Fruit fly (Drosophila melanogaster) whole organism, embryonic: Measurements from ENCODE around the gene CG12177.
A peak's percentile ranks its signal among the peaks of the same experiment; 100 is the strongest.

Experiments used
- Abd-B ChIP-seq: fragments of 200-800 bp; sonication (Bioruptor generic); optimal IDR thresholded peaks from 2 replicates; lab custom pipeline; 2018; ENCODE audit warnings: missing biosample characterization, mild to moderate bottlenecking, missing genetic modification characterization, moderate library complexity
- Adf1 ChIP-seq: fragments of 200-800 bp; sonication (Bioruptor generic); IDR thresholded peaks from 2 replicates; pipeline ENCODE4 v1.3.6; 2022; ENCODE audit warnings: missing biosample characterization, missing genetic modification characterization
- Bteb2 ChIP-seq: fragments of 200-800 bp; sonication (Bioruptor generic); optimal IDR thresholded peaks from 2 replicates; lab custom pipeline; 2016; ENCODE audit warnings: missing biosample characterization, missing genetic modification characterization
- CG11723 ChIP-seq: fragments of 200-800 bp; sonication (Bioruptor generic); optimal IDR thresholded peaks from 2 replicates; lab custom pipeline; 2017; ENCODE audit warnings: missing biosample characterization, mild to moderate bottlenecking, missing genetic modification characterization
- CG12659 ChIP-seq: fragments of 200-800 bp; sonication (Bioruptor generic); optimal IDR thresholded peaks from 3 replicates; lab custom pipeline; 2017; ENCODE audit warnings: mild to moderate bottlenecking, missing biosample characterization, missing genetic modification reagents, missing genetic modification characterization
- CG12942 ChIP-seq: fragments of 200-800 bp; sonication (Bioruptor generic); optimal IDR thresholded peaks from 3 replicates; lab custom pipeline; 2016; ENCODE audit warnings: missing biosample characterization, missing genetic modification characterization
- CG13775 ChIP-seq: fragments of 200-800 bp; sonication (Bioruptor generic); optimal IDR thresholded peaks from 3 replicates; lab custom pipeline; 2017; ENCODE audit warnings: missing biosample characterization, mild to moderate bottlenecking, missing genetic modification characterization
- CG14710 ChIP-seq: fragments of 200-800 bp; sonication (Bioruptor generic); optimal IDR thresholded peaks from 3 replicates; lab custom pipeline; 2019; ENCODE audit warnings: missing biosample characterization, mild to moderate bottlenecking, missing genetic modification characterization, moderate library complexity
- CG15011 ChIP-seq: fragments of 200-800 bp; sonication (Bioruptor generic); optimal IDR thresholded peaks from 3 replicates; lab custom pipeline; 2018; ENCODE audit warnings: missing biosample characterization, mild to moderate bottlenecking, missing genetic modification characterization
- CG16815 ChIP-seq: fragments of 200-800 bp; sonication (Bioruptor generic); optimal IDR thresholded peaks from 3 replicates; lab custom pipeline; 2017; ENCODE audit warnings: missing biosample characterization, mild to moderate bottlenecking, missing genetic modification characterization
- CG17186 ChIP-seq: fragments of 200-800 bp; sonication (Bioruptor generic); optimal IDR thresholded peaks from 3 replicates; lab custom pipeline; 2017; ENCODE audit warnings: missing biosample characterization, missing genetic modification reagents, missing genetic modification characterization
- CG30431 ChIP-seq: fragments of 200-800 bp; sonication (Bioruptor generic); optimal IDR thresholded peaks from 2 replicates; lab custom pipeline; 2017; ENCODE audit warnings: missing biosample characterization, missing genetic modification characterization
- CG31441 ChIP-seq: fragments of 200-800 bp; sonication (Bioruptor generic); IDR thresholded peaks from 2 replicates; pipeline ENCODE4 v1.3.6; 2022; ENCODE audit warnings: missing biosample characterization, missing genetic modification characterization
- CG3281 ChIP-seq: fragments of 200-800 bp; sonication (Bioruptor generic); optimal IDR thresholded peaks from 3 replicates; lab custom pipeline; 2017; ENCODE audit warnings: missing biosample characterization, mild to moderate bottlenecking, missing genetic modification characterization
- CG34376 ChIP-seq: fragments of 200-800 bp; sonication (Bioruptor generic); optimal IDR thresholded peaks from 2 replicates; lab custom pipeline; 2018; ENCODE audit warnings: missing biosample characterization, mild to moderate bottlenecking, missing genetic modification characterization
- CG5953 ChIP-seq: fragments of 200-800 bp; sonication (Bioruptor generic); IDR thresholded peaks from 2 replicates; pipeline ENCODE4 v1.3.6; 2022; ENCODE audit warnings: missing biosample characterization, missing genetic modification characterization
- CG7556 ChIP-seq: fragments of 200-800 bp; sonication (Bioruptor generic); optimal IDR thresholded peaks from 2 replicates; lab custom pipeline; 2017; ENCODE audit warnings: missing biosample characterization, mild to moderate bottlenecking, missing genetic modification characterization
- CG7786 ChIP-seq: fragments of 200-800 bp; sonication (Bioruptor generic); optimal IDR thresholded peaks from 2 replicates; lab custom pipeline; 2016; ENCODE audit warnings: missing biosample characterization, missing genetic modification characterization
- CG8281 ChIP-seq: fragments of 200-800 bp; sonication (Bioruptor generic); optimal IDR thresholded peaks from 2 replicates; lab custom pipeline; 2018; ENCODE audit warnings: missing biosample characterization, mild to moderate bottlenecking, missing genetic modification characterization, moderate library complexity
- CG9817 ChIP-seq: fragments of 200-800 bp; sonication (Bioruptor generic); optimal IDR thresholded peaks from 2 replicates; lab custom pipeline; 2018; ENCODE audit warnings: missing biosample characterization, mild to moderate bottlenecking, missing genetic modification characterization, moderate library complexity
- D19B ChIP-seq: fragments of 200-800 bp; sonication (Bioruptor generic); optimal IDR thresholded peaks from 2 replicates; lab custom pipeline; 2017; ENCODE audit warnings: missing biosample characterization, mild to moderate bottlenecking, missing genetic modification characterization
- Dp ChIP-seq: fragments of 200-800 bp; sonication (Bioruptor generic); optimal IDR thresholded peaks from 2 replicates; lab custom pipeline; 2018; ENCODE audit warnings: missing biosample characterization, mild to moderate bottlenecking, missing genetic modification characterization, moderate library complexity
- Fer3 ChIP-seq: fragments of 200-800 bp; sonication (Bioruptor generic); optimal IDR thresholded peaks from 2 replicates; lab custom pipeline; 2018; ENCODE audit warnings: missing biosample characterization, mild to moderate bottlenecking, missing genetic modification characterization, moderate library complexity
- GATAe ChIP-seq: fragments of 200-800 bp; sonication (Bioruptor generic); conservative IDR thresholded peaks from 2 replicates; pipeline ENCODE4 v1.3.6; 2022; ENCODE audit warnings: missing biosample characterization, missing genetic modification characterization
- HLHmδ ChIP-seq: fragments of 200-800 bp; sonication (Bioruptor generic); optimal IDR thresholded peaks from 2 replicates; lab custom pipeline; 2018; ENCODE audit warnings: missing biosample characterization, mild to moderate bottlenecking, missing genetic modification characterization, moderate library complexity
- NC2α ChIP-seq: fragments of 200-800 bp; sonication (Bioruptor generic); optimal IDR thresholded peaks from 2 replicates; lab custom pipeline; 2016; ENCODE audit warnings: missing biosample characterization, missing genetic modification characterization
- Optix ChIP-seq: fragments of 200-800 bp; sonication (Bioruptor generic); IDR thresholded peaks from 3 replicates; pipeline ENCODE4 v1.3.6; 2022; ENCODE audit warnings: missing biosample characterization, missing genetic modification characterization
- PHDP ChIP-seq: fragments of 200-800 bp; sonication (Bioruptor generic); optimal IDR thresholded peaks from 3 replicates; lab custom pipeline; 2018; ENCODE audit warnings: missing biosample characterization, mild to moderate bottlenecking, missing genetic modification characterization, moderate library complexity
- Rx ChIP-seq: fragments of 200-800 bp; sonication (Bioruptor generic); IDR thresholded peaks from 2 replicates; pipeline ENCODE4 v1.3.6; 2022; ENCODE audit warnings: missing biosample characterization, missing genetic modification characterization
- YL-1 ChIP-seq: fragments of 200-800 bp; sonication (Bioruptor generic); optimal IDR thresholded peaks from 3 replicates; lab custom pipeline; 2017; ENCODE audit warnings: missing biosample characterization, mild to moderate bottlenecking, missing genetic modification characterization
- ab ChIP-seq: fragments of 200-800 bp; sonication (Bioruptor generic); optimal IDR thresholded peaks from 2 replicates; lab custom pipeline; 2016; ENCODE audit warnings: missing biosample characterization, missing genetic modification characterization
- abd-A ChIP-seq: fragments of 200-800 bp; sonication (Bioruptor generic); optimal IDR thresholded peaks from 3 replicates; lab custom pipeline; 2019; ENCODE audit warnings: missing biosample characterization, mild to moderate bottlenecking, missing genetic modification characterization, moderate library complexity
- al ChIP-seq: fragments of 200-800 bp; sonication (Bioruptor generic); IDR thresholded peaks from 2 replicates; pipeline ENCODE4 v1.3.6; 2022; ENCODE audit warnings: missing biosample characterization, missing genetic modification characterization
- ewg ChIP-seq: fragments of 200-800 bp; sonication (Bioruptor generic); optimal IDR thresholded peaks from 3 replicates; lab custom pipeline; 2017; ENCODE audit warnings: mild to moderate bottlenecking, missing biosample characterization, missing genetic modification reagents, missing genetic modification characterization
- gfzf ChIP-seq: fragments of 200-800 bp; sonication (Bioruptor generic); optimal IDR thresholded peaks from 2 replicates; lab custom pipeline; 2016; ENCODE audit warnings: missing biosample characterization, mild to moderate bottlenecking, missing genetic modification characterization, moderate library complexity
- ham ChIP-seq: fragments of 200-800 bp; sonication (Bioruptor generic); IDR thresholded peaks from 2 replicates; pipeline ENCODE4 v1.3.6; 2022; ENCODE audit warnings: missing biosample characterization, missing genetic modification characterization
- hkb ChIP-seq, 2 experiments: fragments of 200-800 bp in 1 of 2; fragments of >200 bp in 1 of 2; sonication (Bioruptor generic) in 1 of 2; IDR thresholded peaks in 1 of 2; optimal IDR thresholded peaks in 1 of 2; 2 replicates each; pipeline versions ENCODE4 v1.3.6 to Lab custom; 2017 to 2022; ENCODE audit warnings: missing biosample characterization in 1 of 2, missing genetic modification characterization in 1 of 2
- knrl ChIP-seq: fragments of 200-800 bp; sonication (Bioruptor generic); IDR thresholded peaks from 3 replicates; pipeline ENCODE4 v1.3.6; 2022; ENCODE audit warnings: missing biosample characterization, missing genetic modification characterization; ENCODE audit not compliant: partially characterized antibody
- maf-S ChIP-seq: fragments of 200-800 bp; sonication (Bioruptor generic); optimal IDR thresholded peaks from 2 replicates; lab custom pipeline; 2016; ENCODE audit warnings: missing biosample characterization, missing genetic modification characterization
- pfk ChIP-seq: fragments of 200-800 bp; sonication (Bioruptor generic); optimal IDR thresholded peaks from 2 replicates; lab custom pipeline; 2018; ENCODE audit warnings: missing biosample characterization, mild to moderate bottlenecking, missing genetic modification characterization, moderate library complexity
- pum ChIP-seq: fragments of 200-800 bp; sonication (Bioruptor generic); optimal IDR thresholded peaks from 2 replicates; lab custom pipeline; 2016; ENCODE audit warnings: missing biosample characterization, missing genetic modification characterization
- scrt ChIP-seq: fragments of 200-800 bp; sonication (Bioruptor generic); optimal IDR thresholded peaks from 2 replicates; lab custom pipeline; 2018; ENCODE audit warnings: missing biosample characterization, mild to moderate bottlenecking, missing genetic modification characterization, moderate library complexity
- sim ChIP-seq: fragments of 200-800 bp; sonication (Bioruptor generic); IDR thresholded peaks from 2 replicates; pipeline ENCODE4 v1.3.6; 2022; ENCODE audit warnings: missing biosample characterization, missing genetic modification characterization
- sob ChIP-seq: fragments of 200-800 bp; sonication (Bioruptor generic); IDR thresholded peaks from 2 replicates; pipeline ENCODE4 v1.3.6; 2022; ENCODE audit warnings: missing biosample characterization, missing genetic modification characterization
- tx ChIP-seq: fragments of 200-800 bp; sonication (Bioruptor generic); optimal IDR thresholded peaks from 2 replicates; lab custom pipeline; 2016; ENCODE audit warnings: missing biosample characterization, missing genetic modification characterization
- wor ChIP-seq: fragments of 200-800 bp; sonication (Bioruptor generic); IDR thresholded peaks from 2 replicates; pipeline ENCODE4 v1.3.6; 2022; ENCODE audit warnings: missing biosample characterization, missing genetic modification characterization
- zen2 ChIP-seq: fragments of 200-800 bp; sonication (Bioruptor generic); IDR thresholded peaks from 3 replicates; pipeline ENCODE4 v1.3.6; 2022; ENCODE audit warnings: missing biosample characterization, missing genetic modification characterization; ENCODE audit not compliant: partially characterized antibody
- zf30C ChIP-seq: fragments of 200-800 bp; sonication (Bioruptor generic); optimal IDR thresholded peaks from 3 replicates; lab custom pipeline; 2018; ENCODE audit warnings: missing biosample characterization, mild to moderate bottlenecking, missing genetic modification characterization
- zfh1 ChIP-seq: fragments of 200-800 bp; sonication (Bioruptor generic); IDR thresholded peaks from 3 replicates; pipeline ENCODE4 v1.3.6; 2022; ENCODE audit warnings: missing biosample characterization, missing genetic modification characterization

The CG12177 gene

DNA sequence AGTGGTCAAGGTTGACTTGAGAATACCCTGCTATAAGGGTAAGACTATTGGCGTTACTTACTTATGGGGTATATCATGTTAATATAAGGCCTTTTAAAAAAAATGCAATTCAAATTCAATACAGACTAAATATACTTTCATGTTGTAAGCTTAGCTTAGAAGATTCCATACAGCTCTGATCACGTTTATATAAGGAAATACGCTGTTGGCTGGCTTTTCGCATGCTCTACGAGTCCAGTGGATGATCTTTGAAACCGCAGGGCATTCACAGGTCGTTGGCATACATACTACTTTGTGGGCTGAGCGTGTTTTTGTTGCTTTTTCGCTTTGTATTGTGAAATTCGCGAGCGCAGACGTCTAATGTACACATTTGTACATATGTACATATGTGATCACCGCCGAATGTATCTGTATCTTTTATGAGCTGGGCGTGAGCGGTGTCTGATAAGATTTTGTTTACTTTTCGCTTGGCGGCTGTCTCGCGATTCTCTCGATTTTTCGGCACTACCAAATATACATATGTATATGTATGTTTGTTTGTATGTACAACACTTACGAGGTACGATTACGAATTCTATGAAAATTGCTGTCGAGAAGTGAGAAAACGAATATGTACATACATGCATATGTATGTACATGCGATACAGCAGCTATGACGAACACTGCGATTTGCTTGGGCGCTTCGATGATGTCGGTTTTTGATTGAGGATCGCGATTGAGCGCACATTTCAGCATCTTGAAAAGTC lies 45.9 kb downstream of the CG12177 start (continued):
- no peak for TF ChIP-seq zen2 (GFP tag; lab: Robert Waterston, UW)
- TF ChIP-seq CG16815 (GFP tag; lab: Kevin White, UChicago), result peak; percentile 29
- TF ChIP-seq sim (GFP tag; lab: Robert Waterston, UW), result no peak
- peak; percentile 52 for TF ChIP-seq CG7786 (GFP tag; lab: Kevin White, UChicago)
- peak; percentile 28 for TF ChIP-seq CG15011 (GFP tag; lab: Kevin White, UChicago)
- no peak for TF ChIP-seq NC2α (GFP tag; lab: Kevin White, UChicago)
- peak; percentile 17 for TF ChIP-seq maf-S (GFP tag; lab: Kevin White, UChicago)
- no peak for TF ChIP-seq CG8281 (tag; lab: Kevin White, UChicago)
- TF ChIP-seq YL-1 (GFP tag; lab: Kevin White, UChicago), result peak; percentile 39
- peak; percentile 30 for TF ChIP-seq tx (GFP tag; lab: Kevin White, UChicago)
- TF ChIP-seq pfk, result peak; percentile 66
- no peak for TF ChIP-seq hkb (optimal IDR thresholded peaks at IDR 0.05; lab: Kevin White, UChicago)
- peak; percentile 60 for TF ChIP-seq hkb (GFP tag; IDR thresholded peaks at IDR 0.05; lab: Robert Waterston, UW)
- peak; percentile 90 for TF ChIP-seq CG34376 (GFP tag; lab: Kevin White, UChicago)
- no peak for TF ChIP-seq HLHmδ (GFP tag; lab: Kevin White, UChicago)
- TF ChIP-seq CG30431, result no peak
- TF ChIP-seq CG12659 (GFP tag; lab: Kevin White, UChicago), result peak; percentile 57
- no peak for TF ChIP-seq ewg (GFP tag; lab: Kevin White, UChicago)
- no peak for TF ChIP-seq pum (GFP tag; lab: Kevin White, UChicago)
- TF ChIP-seq Dp (GFP tag; lab: Kevin White, UChicago), result no peak
- TF ChIP-seq CG12942, result peak; percentile 20
- no peak for TF ChIP-seq gfzf
- no peak for TF ChIP-seq CG11723 (GFP tag; lab: Kevin White, UChicago)
- no peak for TF ChIP-seq ab (GFP tag; lab: Kevin White, UChicago)
- peak; percentile 1 for TF ChIP-seq CG13775
- no peak for TF ChIP-seq CG5953 (GFP tag; lab: Robert Waterston, UW)
- peak; percentile 40 for TF ChIP-seq al (GFP tag; lab: Robert Waterston, UW)
- TF ChIP-seq wor (GFP tag; lab: Robert Waterston, UW), result no peak
- no peak for TF ChIP-seq ham (GFP tag; lab: Robert Waterston, UW)
- TF ChIP-seq CG14710, result no peak
- TF ChIP-seq Fer3 (tag; lab: Kevin White, UChicago), result peak; percentile 51
- TF ChIP-seq CG31441 (GFP tag; lab: Robert Waterston, UW), result peak; percentile 40; the same call in 1 of the 2 replicates
- TF ChIP-seq Rx, result no peak
- TF ChIP-seq scrt (GFP tag; lab: Kevin White, UChicago), result peak; percentile 42
- TF ChIP-seq D19B (GFP tag; lab: Kevin White, UChicago), result peak; percentile 73
- no peak for TF ChIP-seq Optix (GFP tag; lab: Robert Waterston, UW)
- no peak for TF ChIP-seq GATAe (GFP tag; lab: Robert Waterston, UW)
- no peak for TF ChIP-seq Adf1 (GFP tag; lab: Robert Waterston, UW)
- peak; percentile 50 for TF ChIP-seq CG7556 (GFP tag; lab: Kevin White, UChicago)
- peak; percentile 30; the same call in 1 of the 2 replicates for TF ChIP-seq sob (GFP tag; lab: Robert Waterston, UW)
- TF ChIP-seq knrl (GFP tag; lab: Robert Waterston, UW), result no peak
- peak; percentile 46 for TF ChIP-seq PHDP (tag; lab: Kevin White, UChicago)
- no peak for TF ChIP-seq CG17186 (GFP tag; lab: Kevin White, UChicago)
- TF ChIP-seq Bteb2, result peak; percentile 19
- TF ChIP-seq abd-A (tag; lab: Kevin White, UChicago), result peak; percentile 52
- TF ChIP-seq Abd-B (GFP tag; lab: Kevin White, UChicago), result no peak
- no peak for TF ChIP-seq zf30C (GFP tag; lab: Kevin White, UChicago)
- peak; percentile 64 for TF ChIP-seq CG3281 (GFP tag; lab: Kevin White, UChicago)
- 0 out of 3 replicates have a peak, but pooled peaks have one; percentile 24 for TF ChIP-seq zfh1 (GFP tag; lab: Robert Waterston, UW)
- TF ChIP-seq CG9817 (tag; lab: Kevin White, UChicago), result peak; percentile 41
